Fruit fly (Drosophila melanogaster): Measurements from ENCODE around the gene Graf.
A peak's percentile ranks its signal among the peaks of the same experiment; 100 is the strongest.

Gene Graf

dm6 chrX:15745905-15746681, 14.4 kb downstream of the Graf start, which contains the start of the genes CG8944 and CCT6 (continued):
- TF ChIP-seq bsh (GFP tag; optimal IDR thresholded peaks at IDR 0.05) (no peak), dpn (GFP tag; optimal IDR thresholded peaks at IDR 0.05) (peak in 1 of 2 experiments; percentile 21), CG17829 (tag; optimal IDR thresholded peaks at IDR 0.05) (peak; percentile 22), Ravus (GFP tag; IDR thresholded peaks at IDR 0.05) (no peak), nmo (GFP tag; optimal IDR thresholded peaks at IDR 0.05) (peak; percentile 29), CG9932 (GFP tag; IDR thresholded peaks at IDR 0.05) (peak; percentile 71), CG2712 (tag; optimal IDR thresholded peaks at IDR 0.05) (peak; percentile 32), Lpt (GFP tag; optimal IDR thresholded peaks at IDR 0.05) (no peak), CG4282 (GFP tag; optimal IDR thresholded peaks at IDR 0.05) (no peak), CG13424 (tag; optimal IDR thresholded peaks at IDR 0.05) (peak; percentile 29), CG7928 (GFP tag; optimal IDR thresholded peaks at IDR 0.05) (no peak), Opbp (GFP tag; IDR thresholded peaks at IDR 0.05; ENCODE audit: partially characterized antibody) (peak; percentile 40; the same call in 1 of the 3 replicates), phol (tag; optimal IDR thresholded peaks at IDR 0.05) (peak; percentile 36), ase (GFP tag; IDR thresholded peaks at IDR 0.05) (no peak), Nf-YC (tag; optimal IDR thresholded peaks at IDR 0.05) (peak; percentile 31), Dll (GFP tag; IDR thresholded peaks at IDR 0.05; ENCODE audit: partially characterized antibody) (peak; percentile 52; the same call in 1 of the 4 replicates), CG10267 (tag; optimal IDR thresholded peaks at IDR 0.05) (peak; percentile 40), nerfin-2 (GFP tag; IDR thresholded peaks at IDR 0.05; ENCODE audit: partially characterized antibody) (no peak), CG14710 (tag; optimal IDR thresholded peaks at IDR 0.05) (peak; percentile 71), Ssrp (tag; optimal IDR thresholded peaks at IDR 0.05) (peak; percentile 5), CG15073 (GFP tag; optimal IDR thresholded peaks at IDR 0.05) (no peak), pros (GFP tag; optimal IDR thresholded peaks at IDR 0.05) (no peak), inv (GFP tag; IDR thresholded peaks at IDR 0.05; ENCODE audit: partially characterized antibody) (0 out of 2 replicates have a peak, but pooled peaks have one; percentile 33), fu2 (GFP tag; optimal IDR thresholded peaks at IDR 0.05) (no peak), usp (GFP tag; optimal IDR thresholded peaks at IDR 0.05) (no peak), Optix (GFP tag; IDR thresholded peaks at IDR 0.05) (no peak), CG11456 (GFP tag; IDR thresholded peaks at IDR 0.05) (peak; percentile 41; the same call in 1 of the 3 replicates), fd102C (GFP tag; optimal IDR thresholded peaks at IDR 0.05) (no peak), Hr3 (GFP tag; optimal IDR thresholded peaks at IDR 0.05) (peak; percentile 28), CG6791 (GFP tag; IDR thresholded peaks at IDR 0.05; ENCODE audit: partially characterized antibody) (peak; percentile 58; the same call in 1 of the 3 replicates), Hmx (GFP tag; optimal IDR thresholded peaks at IDR 0.05) (no peak), pzg (GFP tag; optimal IDR thresholded peaks at IDR 0.05) (peak; percentile 20), CG3847 (GFP tag; IDR thresholded peaks at IDR 0.05) (0 out of 2 replicates have a peak, but pooled peaks have one; percentile 4), Nf-YA (GFP tag; IDR thresholded peaks at IDR 0.05) (no peak), yki (optimal IDR thresholded peaks at IDR 0.05) (no peak), Myb (GFP tag; optimal IDR thresholded peaks at IDR 0.05) (no peak), CG10543 (GFP tag; optimal IDR thresholded peaks at IDR 0.05) (no peak), jigr1 (GFP tag; IDR thresholded peaks at IDR 0.05) (no peak), CG12659 (GFP tag; optimal IDR thresholded peaks at IDR 0.05) (peak; percentile 18), Stat92E (GFP tag; optimal IDR thresholded peaks at IDR 0.05) (no peak), CG30403 (GFP tag; optimal IDR thresholded peaks at IDR 0.05) (peak; percentile 31), Med (GFP tag) (peak; percentile 74), Ptx1 (GFP tag; IDR thresholded peaks at IDR 0.05) (0 out of 2 replicates have a peak, but pooled peaks have one; percentile 18), CG9215 (GFP tag; IDR thresholded peaks at IDR 0.05) (0 out of 2 replicates have a peak, but pooled peaks have one; percentile 31), crp (GFP tag; optimal IDR thresholded peaks at IDR 0.05) (peak in 1 of 2 experiments; percentile 32), Rfx (GFP tag; IDR thresholded peaks at IDR 0.05) (peak; percentile 57), CG31388 (GFP tag; optimal IDR thresholded peaks at IDR 0.05) (no peak), sd (tag; optimal IDR thresholded peaks at IDR 0.05) (no peak)
